Fruit fly (Drosophila melanogaster) whole organism, embryonic: ENCODE data around the gene CG42489.

ENCODE experiments used
- Aef1 ChIP-seq: fragments of 200-800 bp; sonication (Bioruptor generic); IDR thresholded peaks from 3 replicates; pipeline ENCODE4 v1.3.6; 2022; ENCODE audit warnings: missing biosample characterization, missing genetic modification characterization
- CG10366 ChIP-seq: fragments of 200-800 bp; sonication (Bioruptor generic); IDR thresholded peaks from 2 replicates; pipeline ENCODE4 v1.3.6; 2022; ENCODE audit warnings: missing biosample characterization, missing genetic modification characterization
- CG12104 ChIP-seq: fragments of 200-800 bp; sonication (Bioruptor generic); optimal IDR thresholded peaks from 3 replicates; lab custom pipeline; 2016; ENCODE audit warnings: missing biosample characterization, missing genetic modification characterization
- CG13424 ChIP-seq: fragments of 200-800 bp; sonication (Bioruptor generic); optimal IDR thresholded peaks from 2 replicates; lab custom pipeline; 2019; ENCODE audit warnings: missing biosample characterization, mild to moderate bottlenecking, missing genetic modification characterization, moderate library complexity
- CG15269 ChIP-seq: fragments of 200-800 bp; sonication (Bioruptor generic); optimal IDR thresholded peaks from 2 replicates; lab custom pipeline; 2018; ENCODE audit warnings: missing biosample characterization, mild to moderate bottlenecking, missing genetic modification characterization, moderate library complexity
- CG1529 ChIP-seq: fragments of 200-800 bp; sonication (Bioruptor generic); optimal IDR thresholded peaks from 3 replicates; lab custom pipeline; 2018; ENCODE audit warnings: missing biosample characterization, missing genetic modification characterization
- CG16779 ChIP-seq: fragments of 200-800 bp; sonication (Bioruptor generic); IDR thresholded peaks from 2 replicates; pipeline ENCODE4 v1.3.6; 2022; ENCODE audit warnings: missing biosample characterization, missing genetic modification characterization
- CG17361 ChIP-seq: fragments of 200-800 bp; sonication (Bioruptor generic); IDR thresholded peaks from 3 replicates; pipeline ENCODE4 v1.3.6; 2022; ENCODE audit warnings: missing biosample characterization, missing genetic modification characterization
- CG1832 ChIP-seq: fragments of 200-800 bp; sonication (Bioruptor generic); optimal IDR thresholded peaks from 2 replicates; lab custom pipeline; 2017; ENCODE audit warnings: missing biosample characterization, mild to moderate bottlenecking, missing genetic modification characterization, inconsistent platforms
- CG4360 ChIP-seq: fragments of 200-800 bp; sonication (Bioruptor generic); IDR thresholded peaks from 2 replicates; pipeline ENCODE4 v1.3.6; 2022; ENCODE audit warnings: missing biosample characterization, missing genetic modification characterization
- CG43689 ChIP-seq: fragments of 200-800 bp; sonication (Bioruptor generic); IDR thresholded peaks from 2 replicates; pipeline ENCODE4 v1.3.6; 2022; ENCODE audit warnings: missing biosample characterization, missing genetic modification characterization
- CG5245 ChIP-seq: fragments of 200-800 bp; sonication (Bioruptor generic); optimal IDR thresholded peaks from 3 replicates; lab custom pipeline; 2016; ENCODE audit warnings: missing biosample characterization, missing genetic modification characterization
- CG7786 ChIP-seq: fragments of 200-800 bp; sonication (Bioruptor generic); optimal IDR thresholded peaks from 2 replicates; lab custom pipeline; 2016; ENCODE audit warnings: missing biosample characterization, missing genetic modification characterization
- CG7839 ChIP-seq: fragments of 200-800 bp; sonication (Bioruptor generic); optimal IDR thresholded peaks from 3 replicates; lab custom pipeline; 2018; ENCODE audit warnings: missing biosample characterization, mild to moderate bottlenecking, missing genetic modification characterization, moderate library complexity
- CG8281 ChIP-seq: fragments of 200-800 bp; sonication (Bioruptor generic); optimal IDR thresholded peaks from 2 replicates; lab custom pipeline; 2018; ENCODE audit warnings: missing biosample characterization, mild to moderate bottlenecking, missing genetic modification characterization, moderate library complexity
- CG9215 ChIP-seq: fragments of 200-800 bp; sonication (Bioruptor generic); IDR thresholded peaks from 2 replicates; pipeline ENCODE4 v1.3.6; 2022; ENCODE audit warnings: missing biosample characterization, missing genetic modification characterization
- Dll ChIP-seq: fragments of 200-800 bp; sonication (Bioruptor generic); IDR thresholded peaks from 4 replicates; pipeline ENCODE4 v1.3.6; 2022; ENCODE audit warnings: missing biosample characterization, missing genetic modification characterization; ENCODE audit not compliant: partially characterized antibody
- Doc3 ChIP-seq: fragments of 200-800 bp; sonication (Bioruptor generic); IDR thresholded peaks from 3 replicates; pipeline ENCODE4 v1.3.6; 2022; ENCODE audit warnings: missing biosample characterization, missing genetic modification characterization; ENCODE audit not compliant: partially characterized antibody
- Fer1 ChIP-seq: fragments of 200-800 bp; sonication (Bioruptor generic); optimal IDR thresholded peaks from 2 replicates; lab custom pipeline; 2017; ENCODE audit warnings: missing biosample characterization, mild to moderate bottlenecking, missing genetic modification characterization
- Hand ChIP-seq: fragments of 200-800 bp; sonication (Bioruptor generic); optimal IDR thresholded peaks from 2 replicates; lab custom pipeline; 2017; ENCODE audit warnings: mild to moderate bottlenecking, missing biosample characterization, missing genetic modification reagents, missing genetic modification characterization
- Hmr ChIP-seq: fragments of 200-800 bp; sonication (Bioruptor generic); optimal IDR thresholded peaks from 3 replicates; lab custom pipeline; 2017; ENCODE audit warnings: mild to moderate bottlenecking, missing biosample characterization, missing genetic modification reagents, missing genetic modification characterization
- Hmx ChIP-seq: fragments of 200-800 bp; sonication (Bioruptor generic); optimal IDR thresholded peaks from 2 replicates; lab custom pipeline; 2016; ENCODE audit warnings: missing biosample characterization, missing genetic modification characterization
- Lpt ChIP-seq: fragments of >200 bp; optimal IDR thresholded peaks from 2 replicates; lab custom pipeline; 2018; ENCODE audit warnings: missing biosample characterization, missing genetic modification characterization
- Meics ChIP-seq: fragments of 200-800 bp; sonication (Bioruptor generic); optimal IDR thresholded peaks from 2 replicates; lab custom pipeline; 2017; ENCODE audit warnings: missing biosample characterization, mild to moderate bottlenecking, missing genetic modification characterization
- NC2α ChIP-seq: fragments of 200-800 bp; sonication (Bioruptor generic); optimal IDR thresholded peaks from 2 replicates; lab custom pipeline; 2016; ENCODE audit warnings: missing biosample characterization, missing genetic modification characterization
- NfI ChIP-seq: fragments of 200-800 bp; sonication (Bioruptor generic); optimal IDR thresholded peaks from 3 replicates; lab custom pipeline; 2018; ENCODE audit warnings: missing biosample characterization, mild to moderate bottlenecking, missing genetic modification characterization, moderate library complexity
- Rfx ChIP-seq: fragments of 200-800 bp; sonication (Bioruptor generic); IDR thresholded peaks from 2 replicates; pipeline ENCODE4 v1.3.6; 2022; ENCODE audit warnings: missing biosample characterization, missing genetic modification characterization
- Taf1 ChIP-seq: fragments of 200-800 bp; sonication (Bioruptor generic); IDR thresholded peaks from 2 replicates; pipeline ENCODE4 v1.3.6; 2022; ENCODE audit warnings: missing biosample characterization, missing genetic modification characterization
- ap ChIP-seq: fragments of 200-800 bp; sonication (Bioruptor generic); IDR thresholded peaks from 2 replicates; pipeline ENCODE4 v1.3.6; 2022; ENCODE audit warnings: missing biosample characterization, missing genetic modification characterization
- cas ChIP-seq: fragments of 200-800 bp; sonication (Bioruptor generic); IDR thresholded peaks from 2 replicates; pipeline ENCODE4 v1.3.6; 2022; ENCODE audit warnings: missing biosample characterization, missing genetic modification characterization
- caup ChIP-seq: fragments of 200-800 bp; sonication (Bioruptor generic); optimal IDR thresholded peaks from 3 replicates; lab custom pipeline; 2017; ENCODE audit warnings: missing biosample characterization, mild to moderate bottlenecking, missing genetic modification characterization, moderate library complexity; ENCODE audit not compliant: severe bottlenecking
- chif ChIP-seq, 2 experiments: fragments of 200-800 bp; sonication (Bioruptor generic); optimal IDR thresholded peaks; 3 replicates each; lab custom pipeline; 2016; ENCODE audit warnings: missing biosample characterization in 2 of 2, missing genetic modification characterization in 2 of 2
- corto ChIP-seq: fragments of 200-800 bp; sonication (Bioruptor generic); optimal IDR thresholded peaks from 2 replicates; lab custom pipeline; 2016; ENCODE audit warnings: missing biosample characterization, mild to moderate bottlenecking, missing genetic modification characterization, moderate library complexity
- dmrt11E ChIP-seq: fragments of 200-800 bp; sonication (Bioruptor generic); optimal IDR thresholded peaks from 3 replicates; lab custom pipeline; 2018; ENCODE audit warnings: missing biosample characterization, mild to moderate bottlenecking, missing genetic modification characterization, moderate library complexity
- dmrt99B ChIP-seq: fragments of 200-800 bp; sonication (Bioruptor generic); optimal IDR thresholded peaks from 2 replicates; lab custom pipeline; 2018; ENCODE audit warnings: missing biosample characterization, mild to moderate bottlenecking, missing genetic modification characterization, moderate library complexity
- eyg ChIP-seq: fragments of 200-800 bp; sonication (Bioruptor generic); optimal IDR thresholded peaks from 3 replicates; lab custom pipeline; 2016; ENCODE audit warnings: missing biosample characterization, missing genetic modification characterization
- fru ChIP-seq: fragments of >200 bp; optimal IDR thresholded peaks from 2 replicates; lab custom pipeline; 2017
- gcm ChIP-seq: fragments of 200-800 bp; sonication (Bioruptor generic); optimal IDR thresholded peaks from 2 replicates; lab custom pipeline; 2019; ENCODE audit warnings: missing biosample characterization, mild to moderate bottlenecking, missing genetic modification characterization, moderate library complexity
- grau ChIP-seq: fragments of 200-800 bp; optimal IDR thresholded peaks from 3 replicates; lab custom pipeline; 2019; ENCODE audit warnings: missing biosample characterization, mild to moderate bottlenecking, missing genetic modification characterization, moderate library complexity
- mam ChIP-seq: fragments of 200-800 bp; sonication (Bioruptor generic); optimal IDR thresholded peaks from 3 replicates; lab custom pipeline; 2016; ENCODE audit warnings: missing biosample characterization, missing genetic modification characterization
- ranshi ChIP-seq: fragments of 200-800 bp; sonication (Bioruptor generic); IDR thresholded peaks from 2 replicates; pipeline ENCODE4 v1.3.6; 2022; ENCODE audit warnings: missing biosample characterization, missing genetic modification characterization
- row ChIP-seq: fragments of 200-800 bp; sonication (Bioruptor generic); IDR thresholded peaks from 3 replicates; pipeline ENCODE4 v1.3.6; 2022; ENCODE audit warnings: missing biosample characterization, missing genetic modification characterization
- schlank ChIP-seq: fragments of 200-800 bp; sonication (Bioruptor generic); optimal IDR thresholded peaks from 2 replicates; lab custom pipeline; 2018; ENCODE audit warnings: missing biosample characterization, mild to moderate bottlenecking, missing genetic modification characterization
- sens ChIP-seq: fragments of 200-800 bp; sonication (Bioruptor generic); peaks from one replicate; lab custom pipeline; 2016; ENCODE audit warnings: missing biosample characterization, missing genetic modification characterization
- sisA ChIP-seq: fragments of 200-800 bp; sonication (Bioruptor generic); IDR thresholded peaks from 2 replicates; pipeline ENCODE4 v1.3.6; 2022; ENCODE audit warnings: missing biosample characterization, missing genetic modification characterization
- tll ChIP-seq, 2 experiments: fragments of 200-800 bp in 1 of 2; fragments of >200 bp in 1 of 2; sonication (Bioruptor generic) in 1 of 2; optimal IDR thresholded peaks; 2 replicates each; lab custom pipeline; 2017 to 2019; ENCODE audit warnings: missing biosample characterization in 2 of 2, missing genetic modification characterization in 2 of 2, mild to moderate bottlenecking in 1 of 2, moderate library complexity in 1 of 2
- vnd ChIP-seq: fragments of 200-800 bp; sonication (Bioruptor generic); IDR thresholded peaks from 3 replicates; pipeline ENCODE4 v1.3.6; 2022; ENCODE audit warnings: missing biosample characterization, missing genetic modification characterization; ENCODE audit not compliant: partially characterized antibody
- vvl ChIP-seq: fragments of 200-800 bp; sonication (Bioruptor generic); IDR thresholded peaks from 2 replicates; pipeline ENCODE4 v1.3.6; 2022; ENCODE audit warnings: missing biosample characterization, missing genetic modification characterization
- zfh2 ChIP-seq: fragments of 200-800 bp; sonication (Bioruptor generic); optimal IDR thresholded peaks from 2 replicates; lab custom pipeline; 2016; ENCODE audit warnings: missing biosample characterization, missing genetic modification characterization

CG42489 gene

DNA sequence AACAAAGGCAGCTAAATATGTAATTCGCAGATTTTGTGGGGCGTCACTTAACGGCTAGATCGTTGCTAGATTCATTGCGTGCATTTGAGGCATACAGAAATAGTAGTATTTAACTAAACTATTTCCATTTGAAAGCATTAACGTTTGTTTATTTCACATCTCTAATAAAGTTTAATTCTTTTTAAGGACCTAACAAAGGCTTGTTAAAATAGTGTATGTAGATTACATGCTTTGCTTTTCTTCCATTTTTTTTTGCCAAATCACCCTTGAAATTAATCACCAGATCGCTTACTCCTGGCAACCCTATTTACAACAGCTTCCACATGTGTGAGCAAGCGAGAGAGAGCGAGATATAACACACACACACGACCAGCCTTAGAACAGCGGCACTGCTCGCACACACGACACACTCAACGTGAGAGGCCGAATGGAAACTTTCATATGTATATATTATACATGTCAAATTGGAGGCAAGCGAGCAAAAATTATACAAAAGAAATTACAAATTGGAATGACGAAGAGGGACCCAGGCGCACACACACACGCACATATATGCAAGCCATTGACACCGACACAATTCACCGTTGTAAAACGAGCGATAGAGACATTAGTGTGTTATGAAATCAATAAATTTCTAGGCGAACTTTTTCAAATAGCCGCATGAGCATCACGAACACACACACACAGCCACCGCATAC, 4.8 kb upstream of the CG42489 start (continued):
- TF ChIP-seq cas (0 out of 2 replicates have a peak, but pooled peaks have one; percentile 56), CG13424 (peak; percentile 67), NC2α (GFP tag; lab: Kevin White, UChicago) (no peak), ap (GFP tag; lab: Robert Waterston, UW) (no peak), NfI (GFP tag; lab: Kevin White, UChicago) (peak; percentile 63), Hand (peak; percentile 21), sisA (GFP tag; lab: Robert Waterston, UW) (peak; percentile 40), dmrt99B (tag; lab: Kevin White, UChicago) (peak; percentile 72), gcm (GFP tag; lab: Kevin White, UChicago) (no peak), schlank (tag; lab: Kevin White, UChicago) (peak; percentile 29), vvl (GFP tag; lab: Robert Waterston, UW) (peak; percentile 73), Meics (GFP tag; lab: Kevin White, UChicago) (peak; percentile 75), Dll (GFP tag; lab: Robert Waterston, UW) (no peak), CG9215 (peak; percentile 33; the same call in 1 of the 2 replicates), CG10366 (GFP tag; lab: Robert Waterston, UW) (0 out of 2 replicates have a peak, but pooled peaks have one; percentile 16), CG16779 (GFP tag; lab: Robert Waterston, UW) (0 out of 2 replicates have a peak, but pooled peaks have one; percentile 61), CG17361 (GFP tag; lab: Robert Waterston, UW) (peak; percentile 72; the same call in 1 of the 3 replicates), CG1832 (GFP tag; lab: Kevin White, UChicago) (peak; percentile 80), CG8281 (no peak), vnd (GFP tag; lab: Robert Waterston, UW) (no peak), Rfx (GFP tag; lab: Robert Waterston, UW) (peak; percentile 72), zfh2 (GFP tag; lab: Kevin White, UChicago) (peak; percentile 33), CG5245 (GFP tag; lab: Kevin White, UChicago) (peak; percentile 42), mam (GFP tag; lab: Kevin White, UChicago) (peak; percentile 55), CG7839 (tag; lab: Kevin White, UChicago) (peak; percentile 68), fru (lab: Kevin White, UChicago) (no peak), Doc3 (GFP tag; lab: Robert Waterston, UW) (no peak), Lpt (GFP tag; lab: Kevin White, UChicago) (no peak), dmrt11E (tag; lab: Kevin White, UChicago) (peak; percentile 11), tll (GFP tag; optimal IDR thresholded peaks at IDR 0.05; lab: Kevin White, UChicago) (no peak), sens (GFP tag; lab: Kevin White, UChicago) (peak; percentile 92), CG7786 (GFP tag; lab: Kevin White, UChicago) (peak; percentile 34), Hmx (GFP tag; lab: Kevin White, UChicago) (no peak), CG1529 (GFP tag; lab: Kevin White, UChicago) (no peak), ranshi (0 out of 2 replicates have a peak, but pooled peaks have one; percentile 9), Fer1 (peak; percentile 58), chif (GFP tag; optimal IDR thresholded peaks at IDR 0.05; lab: Kevin White, UChicago) (peak; percentile 20 to 42), CG4360 (0 out of 2 replicates have a peak, but pooled peaks have one; percentile 12), CG15269 (tag; lab: Kevin White, UChicago) (peak; percentile 72), Hmr (peak; percentile 77), CG12104 (GFP tag; lab: Kevin White, UChicago) (peak; percentile 66), corto (GFP tag; lab: Kevin White, UChicago) (no peak), Aef1 (GFP tag; lab: Robert Waterston, UW) (no peak), Taf1 (no peak), eyg (GFP tag; lab: Kevin White, UChicago) (no peak), grau (tag; lab: Kevin White, UChicago) (peak; percentile 46), CG43689 (no peak), caup (GFP tag; lab: Kevin White, UChicago) (peak; percentile 65), row (GFP tag; lab: Robert Waterston, UW) (peak; percentile 82)
